Worm (Caenorhabditis elegans): Measurements from ENCODE around the gene E04D5.5.

DNA sequence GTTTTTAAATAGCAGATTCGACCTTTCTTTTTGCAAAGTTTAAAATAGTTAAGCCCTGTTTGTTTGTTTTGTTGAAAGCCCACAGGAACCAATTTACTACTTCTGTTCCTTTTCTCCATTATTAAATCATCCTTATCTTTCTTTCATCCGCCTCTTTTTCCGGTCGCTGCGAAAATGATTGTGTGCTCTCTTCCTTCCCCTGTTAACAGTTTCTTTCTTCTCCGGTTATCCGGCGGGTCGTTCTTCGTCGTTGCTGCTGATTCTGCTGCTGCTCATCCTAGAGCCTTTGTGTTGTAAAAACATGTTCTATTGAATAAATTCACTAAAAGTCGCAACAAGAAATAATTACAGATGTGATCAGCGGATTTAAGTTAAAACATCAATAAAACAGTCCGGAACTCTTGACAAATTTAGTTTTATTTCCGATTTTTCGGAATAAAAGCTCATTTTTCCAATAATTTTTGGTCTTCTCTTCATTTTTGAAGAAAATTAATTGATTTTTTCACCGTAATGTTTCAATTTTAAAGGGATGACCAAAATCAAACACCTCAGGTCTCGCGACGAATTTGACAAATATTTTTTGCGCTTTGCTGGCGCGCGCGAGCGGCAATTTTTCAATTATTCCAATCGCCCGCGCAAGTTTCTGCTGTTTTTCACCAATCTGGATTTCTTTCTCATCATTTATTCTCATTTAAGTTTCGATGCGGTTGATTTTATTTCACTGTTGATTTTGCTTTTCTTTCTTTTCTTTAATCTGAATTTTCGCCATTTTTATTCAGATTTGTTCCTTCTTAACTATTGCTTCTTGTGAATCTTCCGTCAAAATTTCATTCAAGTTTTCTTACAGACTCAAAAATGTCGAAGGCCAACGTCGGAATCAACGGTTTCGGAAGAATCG lies 17.6 kb upstream of the E04D5.5 start, which contains the start of gene gpd-1:
- TF ChIP-seq F13C5.2 (tag; optimal IDR thresholded peaks at IDR 0.05) (no peak), ama-1 (optimal IDR thresholded peaks at IDR 0.05) (no peak), aly-1 (tag; optimal IDR thresholded peaks at IDR 0.05) (no peak), hmg-4 (GFP tag; optimal IDR thresholded peaks at IDR 0.05) (no peak), tbx-37 (GFP tag; conservative IDR thresholded peaks at IDR 0.05) (no peak), B0310.2 (tag; optimal IDR thresholded peaks at IDR 0.05) (no peak), flt-1 (GFP tag; IDR thresholded peaks at IDR 0.05) (no peak), sea-1 (GFP tag; conservative IDR thresholded peaks at IDR 0.05) (no peak), pes-1 (GFP tag; IDR thresholded peaks at IDR 0.05) (no peak), tra-4 (tag; optimal IDR thresholded peaks at IDR 0.05) (no peak)

Measured in whole organism, early embryonic.